Fruit fly (Drosophila melanogaster) S2 (cell line): ENCODE results near the gene CG33995.

Experiments used
- CG8478 ChIP-seq: fragments of >200 bp; optimal IDR thresholded peaks from 2 replicates; lab custom pipeline; 2018
- CTCF ChIP-seq, 2 experiments: fragments of >200 bp; optimal IDR thresholded peaks; 2 replicates each; lab custom pipeline; 2018

CG33995 gene

DNA sequence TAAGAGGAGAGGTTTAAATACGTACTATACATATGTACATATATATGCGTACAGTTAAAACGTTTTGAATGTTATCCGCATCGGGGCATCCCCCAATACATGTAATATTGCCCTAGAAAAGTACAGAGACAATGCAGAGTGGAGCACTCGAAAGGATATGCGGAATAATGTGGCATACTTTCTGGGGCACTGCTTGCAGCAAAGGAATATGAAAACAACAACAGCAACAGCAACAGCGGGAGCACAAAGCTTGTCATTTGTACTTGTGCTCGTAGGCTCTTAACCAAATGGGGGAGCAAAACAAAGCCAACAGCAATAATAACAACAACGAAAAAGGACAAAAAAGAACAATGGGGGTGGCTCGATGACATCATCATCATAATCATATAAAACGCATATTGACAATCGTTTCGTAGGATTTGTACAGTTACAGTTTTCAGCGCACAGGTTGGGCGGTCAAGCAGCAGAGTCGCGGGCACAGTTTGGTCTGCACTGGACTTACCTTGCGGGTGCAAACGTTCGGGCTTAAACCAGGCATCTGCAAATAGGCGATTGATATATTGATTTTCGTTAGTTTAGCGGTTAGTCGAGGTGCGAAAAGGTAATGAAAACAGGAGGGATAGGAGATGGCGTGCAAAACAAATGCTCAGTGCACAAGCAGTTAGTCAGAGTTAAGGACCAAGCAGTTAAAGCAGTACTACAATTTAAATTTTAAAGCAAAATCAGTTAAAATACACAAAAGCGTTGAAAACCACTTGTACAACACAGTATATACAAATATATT, 39.2 kb upstream of the CG33995 start:
- peak in 1 of 2 experiments; percentile 56 for TF ChIP-seq CTCF (optimal IDR thresholded peaks at IDR 0.05; lab: Kevin White, UChicago)
- no peak for TF ChIP-seq CG8478 (lab: Kevin White, UChicago)

DNA sequence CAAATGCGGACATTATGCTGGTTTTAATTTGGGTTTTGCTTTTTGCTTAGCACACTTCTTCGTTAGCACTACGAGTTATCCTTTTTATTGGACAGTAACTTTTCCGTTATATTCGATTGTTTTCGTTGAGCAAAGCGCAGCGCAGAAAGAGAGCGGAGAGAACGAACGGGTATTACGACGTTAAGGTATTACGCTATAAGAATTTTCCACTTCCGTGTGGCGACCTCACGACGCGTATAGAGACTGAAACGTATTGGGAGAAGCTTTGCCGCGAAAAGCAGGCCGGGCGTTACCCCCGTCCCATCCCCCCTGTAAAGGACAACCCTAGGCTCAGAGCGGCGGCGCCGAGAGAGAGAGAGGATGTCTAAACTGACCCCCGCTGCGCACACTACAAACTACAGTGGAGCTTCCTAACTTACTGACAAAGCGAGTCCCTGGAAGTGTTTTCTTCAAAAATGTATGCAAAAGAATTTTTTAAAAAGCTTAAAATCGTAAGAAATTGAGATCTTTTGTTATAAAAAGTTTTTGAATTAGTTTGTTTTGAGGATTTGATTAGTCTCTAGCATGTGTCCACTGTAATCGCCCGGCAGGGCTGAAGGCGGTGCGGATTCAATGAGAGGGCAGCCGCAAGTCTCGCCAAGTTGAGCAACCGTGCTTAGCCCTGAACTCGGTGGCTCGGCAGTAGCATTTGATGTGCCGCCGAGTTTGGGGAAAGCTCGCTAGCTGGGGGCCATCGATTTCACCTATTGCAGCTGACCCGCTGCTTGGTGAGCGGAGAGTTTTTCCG, 38.2 kb upstream of the CG33995 start:
- no peak for TF ChIP-seq CG8478 (lab: Kevin White, UChicago)
- TF ChIP-seq CTCF (optimal IDR thresholded peaks at IDR 0.05; lab: Kevin White, UChicago) = no peak

DNA sequence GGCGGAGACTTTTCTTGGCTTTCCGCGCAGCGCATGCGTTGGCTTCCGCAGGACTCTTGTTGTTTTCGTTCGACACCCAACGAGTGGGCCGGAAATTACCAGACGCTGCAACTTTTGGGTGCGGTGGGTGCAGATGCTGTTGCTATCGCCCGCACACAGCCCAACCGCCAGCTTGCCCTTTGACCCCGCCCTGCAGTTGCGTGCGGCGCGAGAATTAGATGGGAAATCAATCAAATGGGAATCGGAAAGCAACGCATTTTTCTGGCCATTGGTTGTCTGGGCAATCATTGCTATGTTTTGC, 37.7 kb upstream of the CG33995 start:
- TF ChIP-seq CTCF (optimal IDR thresholded peaks at IDR 0.05; lab: Kevin White, UChicago) (no peak), CG8478 (lab: Kevin White, UChicago) (no peak)

DNA sequence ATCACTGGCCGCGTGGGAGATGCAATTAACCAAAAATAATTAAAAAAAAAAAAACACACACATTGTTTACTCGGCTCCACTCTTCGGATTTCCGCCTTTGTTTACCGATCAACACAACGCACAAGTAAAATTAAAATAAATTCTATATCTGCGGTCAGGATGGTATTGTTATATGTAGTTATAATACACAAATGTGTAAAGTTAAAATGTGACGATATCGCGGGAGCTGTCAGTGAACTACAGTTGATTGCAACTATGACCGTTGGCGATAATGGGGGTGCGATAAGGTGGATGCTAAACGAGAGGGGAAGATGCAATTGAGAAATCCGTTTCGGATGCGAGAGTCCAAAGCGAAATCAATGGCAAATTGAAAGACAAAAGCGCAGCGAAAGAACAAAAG, 36.7 kb upstream of the CG33995 start:
- TF ChIP-seq CTCF (optimal IDR thresholded peaks at IDR 0.05; lab: Kevin White, UChicago) (no peak), CG8478 (lab: Kevin White, UChicago) (no peak)

DNA sequence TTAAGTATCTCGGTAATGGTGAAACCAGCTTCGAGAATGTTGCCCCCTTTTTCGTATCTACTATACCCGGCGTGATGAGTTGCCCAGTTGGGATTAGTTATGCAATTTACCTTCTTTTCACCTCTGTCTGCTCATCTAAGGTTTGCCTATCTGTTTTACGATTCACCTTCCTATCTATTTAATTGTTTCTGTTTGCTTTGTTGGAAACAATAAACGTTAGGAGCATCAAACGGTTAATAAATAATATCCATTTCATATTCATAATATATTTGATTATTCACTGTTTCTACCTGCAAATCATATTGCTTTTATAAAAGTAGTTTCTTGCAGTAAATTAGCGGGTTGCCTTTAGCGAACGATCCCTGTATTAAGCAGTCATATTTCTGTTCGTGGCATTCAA, 35.8 kb upstream of the CG33995 start:
- TF ChIP-seq CTCF (optimal IDR thresholded peaks at IDR 0.05; lab: Kevin White, UChicago) (no peak), CG8478 (lab: Kevin White, UChicago) (no peak)

DNA sequence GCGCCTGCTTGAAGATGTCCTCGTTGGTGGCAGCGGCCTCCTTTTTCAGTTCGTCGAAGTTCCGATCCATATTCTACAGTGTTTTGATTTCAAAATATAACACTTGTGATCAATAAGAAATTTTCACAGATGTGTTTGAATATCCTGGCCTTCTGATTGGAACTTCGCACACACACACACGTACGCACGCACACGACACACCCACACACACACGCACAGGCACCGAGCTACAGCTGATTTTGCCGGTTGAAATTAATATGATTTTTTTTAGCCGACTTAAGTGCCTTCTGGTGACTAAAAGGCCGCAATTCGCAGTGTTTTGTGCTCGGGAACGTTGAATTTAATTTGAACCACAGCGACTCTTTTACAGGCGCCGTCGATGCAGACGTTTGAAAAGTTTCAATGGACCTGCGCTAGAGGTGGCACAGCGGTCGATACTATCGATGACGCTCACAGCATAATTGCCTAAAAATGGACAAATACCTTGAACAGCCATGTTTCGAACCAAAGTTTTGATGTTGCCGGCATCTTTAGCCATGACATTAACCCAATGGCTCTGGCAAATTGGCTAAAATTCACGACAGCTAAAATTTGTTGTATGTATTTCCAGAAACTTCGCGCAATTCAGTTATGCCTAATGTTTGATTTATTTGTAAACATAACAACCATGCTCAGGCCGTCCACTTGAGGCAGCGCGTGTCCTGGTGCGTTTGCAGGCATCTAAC, 33.6 kb upstream of the CG33995 start, which contains the start of gene Rtnl1:
Gene Rtnl1 (minus strand): TSS at position 415 of the 725 bp plus-strand sequence.
- no peak for TF ChIP-seq CG8478 (lab: Kevin White, UChicago)
- TF ChIP-seq CTCF (optimal IDR thresholded peaks at IDR 0.05; lab: Kevin White, UChicago) = peak; percentile 53 to 60

DNA sequence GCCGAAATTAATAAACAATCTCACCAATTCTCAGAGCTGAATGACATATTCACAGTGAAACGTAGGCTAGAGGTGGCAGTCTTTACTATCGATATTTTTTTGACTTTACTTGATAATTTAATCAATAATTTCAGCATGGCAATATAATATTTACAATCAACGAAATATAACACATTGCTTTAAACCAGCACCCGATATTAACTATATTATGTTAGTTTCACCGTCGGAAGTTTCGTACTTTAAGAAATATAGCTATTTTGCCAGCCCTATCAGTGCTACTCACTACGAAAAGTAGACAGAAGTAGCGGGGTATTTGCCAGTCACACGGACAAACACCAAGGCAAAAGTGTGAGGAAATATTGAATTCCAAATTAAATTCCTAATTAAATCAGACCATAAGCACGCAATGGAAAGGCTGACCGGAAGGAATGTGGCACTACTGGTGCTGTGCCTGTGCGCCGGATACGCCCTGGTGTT, 32.2 kb upstream of the CG33995 start, which contains the start of the genes CG31917, Tfb5 and SelT:
Gene CG31917 (minus strand): TSS at position 51 of the 477 bp plus-strand sequence.
Gene Tfb5 (minus strand): TSS at position 51 of the 477 bp plus-strand sequence.
Gene SelT (plus strand): TSS at position 139 of the 477 bp plus-strand sequence.
- peak in 1 of 2 experiments; percentile 10 for TF ChIP-seq CTCF (optimal IDR thresholded peaks at IDR 0.05; lab: Kevin White, UChicago)
- no peak for TF ChIP-seq CG8478 (lab: Kevin White, UChicago)

DNA sequence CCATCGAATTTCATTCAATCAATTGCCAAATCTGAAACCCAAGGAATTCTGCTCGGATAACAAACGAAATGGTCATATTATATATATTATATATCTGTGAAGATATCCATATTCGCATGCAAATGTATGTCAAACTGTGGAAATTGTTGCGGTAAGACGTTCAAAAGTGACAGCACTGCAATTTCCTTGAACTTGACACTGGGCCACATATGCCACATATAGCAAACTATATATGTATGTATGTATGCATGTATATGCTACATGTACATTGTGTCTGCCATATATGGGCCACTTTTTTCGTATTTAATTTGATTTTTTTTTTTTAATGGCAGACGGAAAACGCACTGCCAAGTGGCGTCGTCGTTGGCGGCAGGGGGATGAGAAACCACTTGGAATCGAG, 22.6 kb upstream of the CG33995 start:
- TF ChIP-seq CG8478 (lab: Kevin White, UChicago) (no peak), CTCF (optimal IDR thresholded peaks at IDR 0.05; lab: Kevin White, UChicago) (no peak)

DNA sequence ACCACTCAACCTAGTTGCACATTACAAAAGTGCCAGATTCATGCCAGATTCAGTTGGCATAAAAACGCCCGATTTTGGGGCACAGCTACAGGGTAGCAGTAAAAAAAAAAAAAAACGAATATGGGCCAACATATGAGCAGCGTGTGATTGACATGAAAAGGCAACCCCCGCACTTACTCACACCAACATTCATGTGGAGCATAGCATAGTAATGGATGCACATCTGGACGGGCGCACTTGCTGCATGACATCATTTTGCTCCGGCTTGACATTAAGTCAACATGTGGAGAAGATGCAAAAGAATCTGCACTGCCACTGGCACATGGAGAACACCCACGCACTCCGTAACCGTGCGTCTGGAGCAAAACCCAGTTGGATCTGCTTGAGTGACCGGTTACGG, 20.5 kb upstream of the CG33995 start:
- TF ChIP-seq CG8478 (lab: Kevin White, UChicago) (no peak), CTCF (optimal IDR thresholded peaks at IDR 0.05; lab: Kevin White, UChicago) (no peak)

DNA sequence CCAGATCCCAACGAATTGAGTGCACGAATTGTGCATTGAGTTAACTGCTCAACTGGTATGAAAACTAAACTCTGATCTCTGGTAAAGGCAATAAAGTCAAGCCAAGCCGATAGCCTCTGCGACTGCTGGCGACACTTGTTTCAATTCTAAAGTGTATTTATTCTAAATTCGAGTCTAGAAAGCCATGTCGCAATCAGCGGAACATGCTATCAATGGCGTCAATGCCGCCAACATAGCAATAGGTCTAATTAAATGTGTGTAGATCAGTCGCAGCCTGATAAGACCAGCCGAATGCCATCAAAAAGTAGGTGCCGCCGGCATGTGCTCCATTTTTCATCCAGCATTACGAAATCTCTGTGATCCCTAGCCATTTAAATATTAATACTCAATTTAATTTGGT, 17.5 kb upstream of the CG33995 start:
- TF ChIP-seq CTCF (optimal IDR thresholded peaks at IDR 0.05; lab: Kevin White, UChicago) (no peak), CG8478 (lab: Kevin White, UChicago) (no peak)

DNA sequence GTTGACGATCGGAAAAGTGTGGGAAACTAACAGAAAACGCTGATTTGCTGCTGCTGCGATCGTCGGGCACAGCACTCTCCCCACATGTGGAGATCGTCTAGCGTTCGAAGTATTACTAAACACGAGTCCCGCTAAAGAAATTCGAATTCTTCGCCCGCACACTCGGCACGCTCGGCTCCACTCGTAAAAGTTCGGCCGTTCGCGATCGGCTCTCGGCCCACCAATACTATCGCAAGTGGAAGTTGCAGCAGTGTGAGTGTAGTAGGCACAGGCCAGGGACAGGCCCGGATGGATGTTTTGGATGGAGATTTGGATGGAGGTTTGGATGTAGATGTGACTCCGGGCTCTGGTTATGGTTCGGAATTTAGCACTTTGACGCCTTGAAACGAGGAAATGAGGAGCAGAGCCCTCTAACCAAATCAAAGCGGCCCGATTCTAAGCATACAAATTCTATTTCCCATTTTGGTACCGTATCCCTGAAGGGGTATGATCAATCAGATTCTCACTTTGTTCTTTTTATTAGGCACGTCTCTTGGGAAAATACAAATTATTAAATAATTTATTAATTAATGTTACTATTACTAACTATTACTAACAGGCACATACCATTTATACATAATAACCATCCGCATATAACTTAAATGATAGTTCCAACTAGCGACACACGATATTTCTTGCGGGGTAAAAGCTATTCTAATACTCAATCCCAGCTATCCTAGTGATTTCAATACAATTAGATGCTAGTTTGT, 15.6 kb upstream of the CG33995 start:
- TF ChIP-seq CG8478 (lab: Kevin White, UChicago) = no peak
- no peak for TF ChIP-seq CTCF (optimal IDR thresholded peaks at IDR 0.05; lab: Kevin White, UChicago)

DNA sequence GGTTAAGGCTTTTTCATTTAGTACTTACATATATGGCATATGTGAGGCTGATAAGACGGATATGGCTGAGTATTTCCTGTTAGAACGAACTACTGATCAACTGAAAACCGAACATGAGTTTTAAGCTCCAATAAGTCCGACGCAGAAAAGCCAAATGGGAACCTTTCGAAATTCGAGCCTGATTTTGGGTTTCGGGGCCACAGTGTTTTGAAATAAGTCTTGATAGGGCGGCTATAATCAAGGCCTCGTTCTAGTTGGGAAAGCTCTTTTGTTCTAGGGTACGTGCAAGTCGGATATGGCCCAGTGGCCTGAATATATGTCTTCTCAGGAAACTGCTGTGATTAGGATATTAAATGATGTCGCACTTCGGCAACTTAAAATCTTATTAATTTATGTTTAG, 15.0 kb upstream of the CG33995 start, which contains the start of gene vkg:
Gene vkg (minus strand): TSS at position 101 of the 400 bp plus-strand sequence.
- no peak for TF ChIP-seq CG8478 (lab: Kevin White, UChicago)
- no peak for TF ChIP-seq CTCF (optimal IDR thresholded peaks at IDR 0.05; lab: Kevin White, UChicago)

DNA sequence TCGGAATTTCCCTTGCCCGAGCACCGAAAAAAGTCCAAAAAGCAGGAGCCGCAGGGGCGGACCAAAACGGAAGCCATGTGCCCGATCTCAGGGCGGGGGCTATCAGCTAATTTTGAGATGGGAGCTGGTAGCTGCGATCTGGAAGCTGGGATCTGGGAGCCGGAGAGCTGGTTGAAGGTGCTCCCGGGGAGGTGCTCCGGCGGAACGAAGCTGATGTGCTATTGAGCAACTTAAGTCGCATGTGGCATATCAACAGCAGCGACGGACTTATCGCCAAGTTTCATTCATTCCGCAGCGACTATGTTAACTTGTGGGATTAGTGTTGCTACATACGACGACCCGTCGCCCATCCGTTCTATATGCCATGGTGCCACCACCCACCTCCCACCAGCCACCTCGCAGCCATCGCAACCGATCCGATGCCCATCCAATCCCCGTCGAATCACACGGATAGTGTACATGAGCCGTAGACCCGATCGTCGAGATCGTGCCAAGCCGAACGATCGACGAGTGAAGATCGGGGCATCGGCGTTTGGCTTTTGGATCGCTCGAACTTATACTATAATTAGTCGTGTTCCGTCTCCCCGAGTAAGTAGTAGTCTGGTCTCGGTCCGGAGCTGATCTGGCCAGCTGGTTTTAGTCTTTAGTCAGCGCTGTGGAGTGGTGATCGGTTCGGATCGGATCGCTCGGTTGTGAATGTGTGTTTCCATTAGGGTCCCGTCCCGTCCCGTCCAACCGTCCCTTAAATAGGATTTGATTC, 13.8 kb upstream of the CG33995 start, which contains the start of gene Col4a1:
Gene Col4a1 (plus strand): TSS at position 561 of the 760 bp plus-strand sequence.
- no peak for TF ChIP-seq CG8478 (lab: Kevin White, UChicago)
- no peak for TF ChIP-seq CTCF (optimal IDR thresholded peaks at IDR 0.05; lab: Kevin White, UChicago)
